Worm (Caenorhabditis elegans): ENCODE results near the gene dlc-5.

The dlc-5 gene

ce11 chrIV:6395190-6395589 is 42.8 kb upstream of the dlc-5 start:
- TF ChIP-seq egl-27 (tag; optimal IDR thresholded peaks at IDR 0.05) = no peak
- TF ChIP-seq lsy-2 (tag; optimal IDR thresholded peaks at IDR 0.05) = no peak
- no peak for TF ChIP-seq snpc-4 (tag; optimal IDR thresholded peaks at IDR 0.05)
- no peak for TF ChIP-seq sma-9 (GFP tag; optimal IDR thresholded peaks at IDR 0.05)
- TF ChIP-seq sma-9 (tag; optimal IDR thresholded peaks at IDR 0.05) = no peak

ce11 chrIV:6402386-6402905 is 35.6 kb upstream of the dlc-5 start, which contains the start of gene sfrp-1:
TSS of gene sfrp-1 (minus strand) at chrIV:6402436.
- no peak for TF ChIP-seq C34F6.9 (tag; optimal IDR thresholded peaks at IDR 0.05)
- TF ChIP-seq sem-4 (tag; optimal IDR thresholded peaks at IDR 0.05) = no peak

ce11 chrIV:6403399-6403798 is 34.6 kb upstream of the dlc-5 start:
- TF ChIP-seq sma-9 (GFP tag; optimal IDR thresholded peaks at IDR 0.05) (no peak), sma-9 (tag; optimal IDR thresholded peaks at IDR 0.05) (no peak), unc-39 (tag; optimal IDR thresholded peaks at IDR 0.05) (no peak), ztf-1 (GFP tag; conservative IDR thresholded peaks at IDR 0.05) (no peak)

- TF ChIP-seq blmp-1 (tag; optimal IDR thresholded peaks at IDR 0.05; ENCODE audit: insufficient read depth) = no peak
- TF ChIP-seq skn-1 (tag; optimal IDR thresholded peaks at IDR 0.05) = no peak
- TF ChIP-seq nhr-10 (tag; optimal IDR thresholded peaks at IDR 0.05) = no peak
Observed at ce11 chrIV:6404871-6405270, 33.1 kb upstream of the dlc-5 start, which contains the start of gene srv-13. TSS of gene srv-13 (plus strand) at chrIV:6405171.

- no peak for TF ChIP-seq ZK546.5 (tag; optimal IDR thresholded peaks at IDR 0.05)
Observed at ce11 chrIV:6413482-6413881, 24.5 kb upstream of the dlc-5 start, which contains the start of gene nlp-71. TSS of gene nlp-71 (minus strand) at chrIV:6413582.

- peak; percentile 96 for TF ChIP-seq gmeb-1 (tag; optimal IDR thresholded peaks at IDR 0.05)
- TF ChIP-seq fos-1 (tag; optimal IDR thresholded peaks at IDR 0.05) = no peak
- no peak for TF ChIP-seq blmp-1 (tag; optimal IDR thresholded peaks at IDR 0.05; ENCODE audit: insufficient read depth)
- peak; percentile 37 for TF ChIP-seq nhr-6 (tag; optimal IDR thresholded peaks at IDR 0.05)
- TF ChIP-seq F13H6.1 (tag; optimal IDR thresholded peaks at IDR 0.05) = peak; percentile 2
- TF ChIP-seq sma-3 (GFP tag; optimal IDR thresholded peaks at IDR 0.05) = peak; percentile 29
- peak; percentile 73 for TF ChIP-seq nhr-129 (tag; optimal IDR thresholded peaks at IDR 0.05)
- no peak for TF ChIP-seq ztf-1 (GFP tag; conservative IDR thresholded peaks at IDR 0.05)
- TF ChIP-seq nhr-21 (tag; optimal IDR thresholded peaks at IDR 0.05) = peak; percentile 39
- peak; percentile 69 for TF ChIP-seq sma-9 (GFP tag; optimal IDR thresholded peaks at IDR 0.05)
- no peak for TF ChIP-seq sma-9 (tag; optimal IDR thresholded peaks at IDR 0.05)
- no peak for TF ChIP-seq lin-39 (tag; optimal IDR thresholded peaks at IDR 0.05)
- TF ChIP-seq dmd-4 (tag; optimal IDR thresholded peaks at IDR 0.05) = no peak
- TF ChIP-seq nhr-77 (tag; optimal IDR thresholded peaks at IDR 0.05) = no peak
- no peak for TF ChIP-seq lsy-2 (tag; optimal IDR thresholded peaks at IDR 0.05)
- no peak for TF ChIP-seq ceh-82 (tag; optimal IDR thresholded peaks at IDR 0.05)
- TF ChIP-seq zag-1 (tag; optimal IDR thresholded peaks at IDR 0.05) = no peak
- TF ChIP-seq Y55F3AM.14 (GFP tag; optimal IDR thresholded peaks at IDR 0.05) = no peak
- peak; percentile 83 for TF ChIP-seq unc-55 (GFP tag; optimal IDR thresholded peaks at IDR 0.05)
- TF ChIP-seq aly-2 (tag; optimal IDR thresholded peaks at IDR 0.05) = no peak
- TF ChIP-seq snpc-4 (tag; optimal IDR thresholded peaks at IDR 0.05) = peak; percentile 11
- TF ChIP-seq sem-4 (tag; optimal IDR thresholded peaks at IDR 0.05) = no peak
- TF ChIP-seq C34F6.9 (tag; optimal IDR thresholded peaks at IDR 0.05) = peak; percentile 60
- TF ChIP-seq nhr-12 (tag; optimal IDR thresholded peaks at IDR 0.05) = no peak
- TF ChIP-seq unc-62 (GFP tag; optimal IDR thresholded peaks at IDR 0.05) = no peak
- peak; percentile 1 for TF ChIP-seq lin-11 (tag; optimal IDR thresholded peaks at IDR 0.05)
- TF ChIP-seq unc-39 (tag; optimal IDR thresholded peaks at IDR 0.05) = no peak
- TF ChIP-seq nhr-237 (tag; optimal IDR thresholded peaks at IDR 0.05) = no peak
- TF ChIP-seq ztf-4 (tag; optimal IDR thresholded peaks at IDR 0.05) = no peak
- TF ChIP-seq ZK546.5 (tag; optimal IDR thresholded peaks at IDR 0.05) = peak; percentile 14
- no peak for TF ChIP-seq ceh-16 (tag; optimal IDR thresholded peaks at IDR 0.05)
- no peak for TF ChIP-seq nhr-25 (tag; optimal IDR thresholded peaks at IDR 0.05)
- TF ChIP-seq elt-1 (tag; optimal IDR thresholded peaks at IDR 0.05) = no peak
- no peak for TF ChIP-seq egl-27 (tag; optimal IDR thresholded peaks at IDR 0.05)
- TF ChIP-seq crh-2 (tag; optimal IDR thresholded peaks at IDR 0.05) = peak; percentile 61
- peak; percentile 99 for TF ChIP-seq R02D3.7 (tag; optimal IDR thresholded peaks at IDR 0.05)
- no peak for TF ChIP-seq mbf-1 (tag; optimal IDR thresholded peaks at IDR 0.05)
Observed at ce11 chrIV:6415149-6415548, 22.9 kb upstream of the dlc-5 start, which contains the start of gene exos-2. TSS of gene exos-2 (plus strand) at chrIV:6415478.
